Fruit fly (Drosophila melanogaster): ENCODE results near the gene Pcyt2.

dm6 chr3L:1553193-1553592, at the start of gene Pcyt2:
- no peak for TF ChIP-seq Dll (optimal IDR thresholded peaks at IDR 0.05)
- TF ChIP-seq psq (optimal IDR thresholded peaks at IDR 0.05): no peak

All from whole organism.